Worm (Caenorhabditis elegans): Measurements from ENCODE around the gene idpb-3.

idpb-3 gene

ce11 chrII:5066967-5067366, 34.6 kb downstream of the idpb-3 start:
- TF ChIP-seq elt-3 (tag; optimal IDR thresholded peaks at IDR 0.05) (no peak), fos-1 (tag; optimal IDR thresholded peaks at IDR 0.05) (no peak), egl-27 (tag; optimal IDR thresholded peaks at IDR 0.05) (no peak), hmg-11 (tag; optimal IDR thresholded peaks at IDR 0.05) (no peak), pha-4 (tag; optimal IDR thresholded peaks at IDR 0.05) (no peak), elt-1 (tag; optimal IDR thresholded peaks at IDR 0.05) (no peak), unc-62 (GFP tag; optimal IDR thresholded peaks at IDR 0.05) (no peak), egl-5 (tag; optimal IDR thresholded peaks at IDR 0.05) (no peak), nhr-23 (tag; optimal IDR thresholded peaks at IDR 0.05) (no peak), ZK546.5 (tag; optimal IDR thresholded peaks at IDR 0.05) (no peak), nhr-237 (tag; optimal IDR thresholded peaks at IDR 0.05) (no peak), ceh-28 (tag; optimal IDR thresholded peaks at IDR 0.05) (no peak), pqm-1 (tag; optimal IDR thresholded peaks at IDR 0.05) (no peak), nhr-25 (tag; optimal IDR thresholded peaks at IDR 0.05) (no peak), nhr-67 (tag; optimal IDR thresholded peaks at IDR 0.05) (no peak), ceh-9 (tag; optimal IDR thresholded peaks at IDR 0.05) (no peak), sea-2 (GFP tag; optimal IDR thresholded peaks at IDR 0.05) (no peak), elt-2 (tag; optimal IDR thresholded peaks at IDR 0.05) (no peak), ceh-82 (tag; optimal IDR thresholded peaks at IDR 0.05) (no peak), R02D3.7 (tag; optimal IDR thresholded peaks at IDR 0.05) (no peak)

ce11 chrII:5061794-5062368, 39.7 kb downstream of the idpb-3 start, which contains the start of gene smc-5:
Gene smc-5, plus strand, starts transcription at chrII:5062125.
- TF ChIP-seq nhr-77 (tag; optimal IDR thresholded peaks at IDR 0.05), result no peak
- no peak for TF ChIP-seq sea-2 (GFP tag; optimal IDR thresholded peaks at IDR 0.05)
- TF ChIP-seq nhr-11 (tag; optimal IDR thresholded peaks at IDR 0.05), result no peak
- no peak for TF ChIP-seq nhr-67 (tag; optimal IDR thresholded peaks at IDR 0.05)
- TF ChIP-seq ama-1 (optimal IDR thresholded peaks at IDR 0.05), result no peak
- no peak for TF ChIP-seq mdl-1 (tag; optimal IDR thresholded peaks at IDR 0.05)
- TF ChIP-seq egl-27 (tag; optimal IDR thresholded peaks at IDR 0.05), result no peak
- TF ChIP-seq nhr-25 (tag; optimal IDR thresholded peaks at IDR 0.05), result no peak
- TF ChIP-seq lsy-12 (tag; optimal IDR thresholded peaks at IDR 0.05), result no peak
- no peak for TF ChIP-seq nhr-12 (tag; optimal IDR thresholded peaks at IDR 0.05)
- peak; percentile 36 for TF ChIP-seq pqm-1 (tag; optimal IDR thresholded peaks at IDR 0.05)
- TF ChIP-seq ceh-16 (tag; optimal IDR thresholded peaks at IDR 0.05), result no peak
- TF ChIP-seq mml-1 (tag; optimal IDR thresholded peaks at IDR 0.05), result no peak
- no peak for TF ChIP-seq ceh-82 (tag; optimal IDR thresholded peaks at IDR 0.05)
- TF ChIP-seq ztf-4 (tag; optimal IDR thresholded peaks at IDR 0.05), result no peak
- no peak for TF ChIP-seq daf-12 (tag; optimal IDR thresholded peaks at IDR 0.05)
- no peak for TF ChIP-seq elt-1 (tag; optimal IDR thresholded peaks at IDR 0.05)
- TF ChIP-seq unc-39 (tag; optimal IDR thresholded peaks at IDR 0.05), result no peak
- peak; percentile 13 for TF ChIP-seq fkh-10 (GFP tag; optimal IDR thresholded peaks at IDR 0.05)
- TF ChIP-seq R02D3.7 (tag; optimal IDR thresholded peaks at IDR 0.05), result peak; percentile 23
- TF ChIP-seq lin-15B (tag; optimal IDR thresholded peaks at IDR 0.05), result peak; percentile 90
- no peak for TF ChIP-seq ceh-9 (tag; optimal IDR thresholded peaks at IDR 0.05)
- peak; percentile 80 for TF ChIP-seq nhr-23 (tag; optimal IDR thresholded peaks at IDR 0.05)
- TF ChIP-seq egl-5 (tag; optimal IDR thresholded peaks at IDR 0.05), result peak; percentile 74
- TF ChIP-seq fos-1 (tag; optimal IDR thresholded peaks at IDR 0.05), result no peak
- no peak for TF ChIP-seq elt-3 (tag; optimal IDR thresholded peaks at IDR 0.05)
- TF ChIP-seq pha-4 (tag; optimal IDR thresholded peaks at IDR 0.05), result no peak
- TF ChIP-seq tbx-2 (tag; optimal IDR thresholded peaks at IDR 0.05), result no peak
- peak; percentile 86 for TF ChIP-seq snpc-4 (tag; optimal IDR thresholded peaks at IDR 0.05)
- TF ChIP-seq ceh-28 (tag; optimal IDR thresholded peaks at IDR 0.05), result no peak
- no peak for TF ChIP-seq elt-2 (tag; optimal IDR thresholded peaks at IDR 0.05)
- peak; percentile 16 for TF ChIP-seq lin-39 (tag; optimal IDR thresholded peaks at IDR 0.05)
- no peak for TF ChIP-seq nhr-237 (tag; optimal IDR thresholded peaks at IDR 0.05)
- TF ChIP-seq aly-2 (tag; optimal IDR thresholded peaks at IDR 0.05), result no peak
- TF ChIP-seq jun-1 (tag; optimal IDR thresholded peaks at IDR 0.05), result peak; percentile 2
- peak; percentile 51 for TF ChIP-seq nhr-43 (tag; optimal IDR thresholded peaks at IDR 0.05; ENCODE audit: poor library complexity, severe bottlenecking)
- TF ChIP-seq skn-1 (tag; optimal IDR thresholded peaks at IDR 0.05), result peak; percentile 57
- no peak for TF ChIP-seq unc-62 (GFP tag; optimal IDR thresholded peaks at IDR 0.05)
- TF ChIP-seq nfya-1 (tag; optimal IDR thresholded peaks at IDR 0.05; ENCODE audit: insufficient read depth), result peak; percentile 81

Measured in whole organism, L3 larva.